Worm (Caenorhabditis elegans): ENCODE results near the gene col-159.

col-159 gene

DNA sequence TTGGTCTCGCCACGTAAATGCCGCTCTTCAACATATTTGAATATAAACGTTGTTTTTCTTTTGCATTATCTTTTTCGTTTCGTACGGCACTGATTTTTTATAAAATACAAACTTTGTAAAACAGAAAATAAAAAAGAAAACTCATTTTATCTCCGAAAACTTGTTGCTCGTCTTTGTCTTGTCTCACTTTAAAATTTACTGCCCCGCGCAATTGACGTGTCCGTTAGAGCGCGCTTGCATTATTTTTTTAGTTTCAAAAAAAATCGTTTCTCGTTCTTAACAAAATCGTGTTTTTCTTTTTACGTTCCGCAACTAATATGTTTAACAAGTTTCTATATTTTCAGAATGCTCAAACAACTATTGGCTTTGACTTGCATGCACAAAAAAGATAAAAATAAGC, 49.4 kb downstream of the col-159 start, which contains the start of gene noca-1:
Gene noca-1, plus strand, starts transcription at position 345 of the 400 bp plus-strand sequence.
- TF ChIP-seq nhr-11 (tag; optimal IDR thresholded peaks at IDR 0.05) = no peak

All from whole organism, L2 larva.